Worm (Caenorhabditis elegans): ENCODE measurements around the gene cest-10.

Gene cest-10

DNA sequence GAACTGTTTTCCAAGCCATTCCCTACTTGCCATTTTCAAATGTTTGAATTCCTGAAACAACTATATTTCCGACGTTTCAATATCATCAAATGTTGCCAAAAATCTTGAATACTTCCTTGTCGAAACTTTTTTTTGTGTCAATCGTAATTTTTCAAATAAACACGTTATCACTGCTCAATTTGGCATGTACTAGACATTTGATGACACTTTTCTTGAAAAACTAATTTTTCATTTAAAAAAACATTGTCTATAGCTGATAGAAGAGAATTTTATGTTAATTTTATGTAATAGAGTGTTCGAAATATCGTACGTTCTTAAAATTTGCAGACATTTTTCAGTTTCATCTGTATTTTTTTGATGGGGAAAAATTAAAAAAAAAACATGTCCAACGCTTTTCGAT is 2.5 kb downstream of the cest-10 start (continued):
- TF ChIP-seq ZK546.5 (tag; optimal IDR thresholded peaks at IDR 0.05) (no peak), daf-16 (GFP tag; optimal IDR thresholded peaks at IDR 0.05) (peak in 1 of 2 experiments; percentile 49), daf-16 (tag; optimal IDR thresholded peaks at IDR 0.05) (peak; percentile 91), dmd-6 (GFP tag; IDR thresholded peaks at IDR 0.05) (peak; percentile 94), cey-2 (tag; optimal IDR thresholded peaks at IDR 0.05; ENCODE audit: borderline replicate concordance, insufficient read depth) (no peak), unc-62 (GFP tag; optimal IDR thresholded peaks at IDR 0.05 in 1 of 2) (peak in 1 of 2 experiments; percentile 4), unc-62 (tag; optimal IDR thresholded peaks at IDR 0.05) (no peak), snpc-1.2 (GFP tag; IDR thresholded peaks at IDR 0.05) (no peak), nhr-111 (GFP tag; optimal IDR thresholded peaks at IDR 0.05) (no peak), ceh-62 (tag; optimal IDR thresholded peaks at IDR 0.05) (no peak), ceh-28 (tag; optimal IDR thresholded peaks at IDR 0.05) (no peak), ctbp-1 (GFP tag; IDR thresholded peaks at IDR 0.05) (no peak), nhr-25 (tag; optimal IDR thresholded peaks at IDR 0.05; ENCODE audit: borderline replicate concordance, insufficient read depth) (no peak), mxl-3 (GFP tag; optimal IDR thresholded peaks at IDR 0.05) (no peak), ceh-20 (GFP tag; IDR thresholded peaks at IDR 0.05) (no peak), dmd-8 (GFP tag; IDR thresholded peaks at IDR 0.05) (no peak), F49E8.2 (tag; optimal IDR thresholded peaks at IDR 0.05; ENCODE audit: borderline replicate concordance) (no peak), F10B5.3 (tag; optimal IDR thresholded peaks at IDR 0.05) (no peak), spr-1 (tag; optimal IDR thresholded peaks at IDR 0.05) (no peak), nhr-48 (tag; optimal IDR thresholded peaks at IDR 0.05) (peak; percentile 54), arid-1 (GFP tag; conservative IDR thresholded peaks at IDR 0.05) (no peak), ztf-11 (tag; optimal IDR thresholded peaks at IDR 0.05) (no peak)

DNA sequence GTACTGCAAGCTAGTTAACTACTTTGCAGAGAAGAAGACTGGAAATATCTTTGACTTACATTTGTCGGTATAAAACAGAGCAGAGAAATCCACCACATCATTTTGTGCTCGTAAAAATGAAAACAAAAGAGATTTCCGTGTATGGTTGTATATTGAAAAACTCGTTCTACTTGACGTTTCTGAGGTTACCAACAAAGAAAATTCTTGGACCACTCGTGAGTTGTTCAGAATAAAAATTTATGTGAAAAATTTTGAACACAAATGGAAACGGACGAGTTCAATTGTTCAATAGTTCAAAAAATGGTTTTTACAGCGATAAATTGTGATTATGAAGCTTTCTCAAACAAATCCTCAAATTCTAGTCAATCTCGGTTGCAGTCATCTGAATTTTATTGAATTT is 4.2 kb downstream of the cest-10 start, which contains the start of gene clec-179:
Gene clec-179, minus strand, starts transcription at position 101 of the 400 bp plus-strand sequence.
- TF ChIP-seq Y75B8A.6 (GFP tag; IDR thresholded peaks at IDR 0.05) (no peak), php-3 (GFP tag; IDR thresholded peaks at IDR 0.05) (no peak), Y48G9A.11 (GFP tag; IDR thresholded peaks at IDR 0.05) (no peak), D1046.2 (GFP tag; IDR thresholded peaks at IDR 0.05) (no peak), dmd-9 (GFP tag; IDR thresholded peaks at IDR 0.05) (no peak), hif-1 (tag; optimal IDR thresholded peaks at IDR 0.05) (no peak), nhr-41 (GFP tag; IDR thresholded peaks at IDR 0.05) (no peak), mdl-1 (tag; optimal IDR thresholded peaks at IDR 0.05) (no peak), tag-97 (GFP tag; IDR thresholded peaks at IDR 0.05) (no peak), ceh-32 (tag; optimal IDR thresholded peaks at IDR 0.05; ENCODE audit: poor library complexity) (no peak), zip-11 (GFP tag; IDR thresholded peaks at IDR 0.05) (no peak), F44E2.7 (GFP tag; IDR thresholded peaks at IDR 0.05) (no peak), nhr-28 (tag; optimal IDR thresholded peaks at IDR 0.05) (no peak), nhr-6 (tag; optimal IDR thresholded peaks at IDR 0.05) (no peak), nhr-11 (tag; optimal IDR thresholded peaks at IDR 0.05) (no peak), daf-12 (tag; optimal IDR thresholded peaks at IDR 0.05) (no peak)

DNA sequence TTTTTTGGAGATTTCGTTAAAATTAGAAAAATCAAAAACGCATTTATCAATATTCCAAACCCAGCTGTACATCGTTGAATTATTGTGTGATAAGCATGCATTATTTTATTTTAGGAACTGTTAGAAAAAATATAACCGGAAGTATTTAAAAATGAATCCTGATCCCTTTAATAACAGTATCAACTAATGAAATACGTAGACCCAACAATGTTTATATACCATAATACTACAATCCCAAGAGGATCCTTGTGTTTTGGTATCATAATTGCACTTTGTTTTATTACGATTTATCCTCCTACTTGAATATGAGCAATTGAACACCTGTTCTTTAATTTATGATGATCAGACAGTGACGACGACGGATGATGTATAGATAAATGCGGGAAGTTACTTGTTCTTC is 6.4 kb downstream of the cest-10 start, which contains the start of gene str-249:
Gene str-249, minus strand, starts transcription at position 101 of the 400 bp plus-strand sequence.
- TF ChIP-seq fos-1 (tag; optimal IDR thresholded peaks at IDR 0.05) = no peak
- no peak for TF ChIP-seq lim-7 (GFP tag; IDR thresholded peaks at IDR 0.05)
- no peak for TF ChIP-seq nhr-25 (tag; optimal IDR thresholded peaks at IDR 0.05; ENCODE audit: borderline replicate concordance, insufficient read depth)
- TF ChIP-seq snpc-4 (tag; optimal IDR thresholded peaks at IDR 0.05) = no peak
- TF ChIP-seq aly-2 (tag; optimal IDR thresholded peaks at IDR 0.05) = no peak
- no peak for TF ChIP-seq nhr-6 (tag; optimal IDR thresholded peaks at IDR 0.05)
